Comparison of ENCODE assay signal across 3 fruit fly cellular contexts in genomic region chr3R:25335065-25335464, dm6.
TF ChIP-seq lines count a peak whose summit lies in the region.

Gene CG10669, minus strand, starts transcription at chr3R:25335243.
Gene CG11902, plus strand, starts transcription at chr3R:25335257.

- TF ChIP-seq CTCF in whole organism, embryonic (GFP tag; optimal IDR thresholded peaks at IDR 0.05; lab: Kevin White, UChicago), result no peak

TF ChIP-seq in whole organism, adult, 20 proteins besides CTCF, POLR2A, EP300 and RAD21:
- TF ChIP-seq toe (GFP tag; optimal IDR thresholded peaks at IDR 0.05; lab: Kevin White, UChicago) (no peak), CG11617 (GFP tag; optimal IDR thresholded peaks at IDR 0.05; lab: Kevin White, UChicago) (no peak), Mnt (GFP tag; optimal IDR thresholded peaks at IDR 0.05; lab: Kevin White, UChicago) (peak; percentile 12), CG1620 (GFP tag; optimal IDR thresholded peaks at IDR 0.05; lab: Kevin White, UChicago) (no peak), Hr96 (GFP tag; optimal IDR thresholded peaks at IDR 0.05; lab: Kevin White, UChicago) (no peak), ovo (GFP tag; optimal IDR thresholded peaks at IDR 0.05; lab: Kevin White, UChicago) (no peak), bab1 (GFP tag; optimal IDR thresholded peaks at IDR 0.05; lab: Kevin White, UChicago) (peak; percentile 67)

TF ChIP-seq in whole organism, embryonic, 481 proteins besides CTCF, POLR2A, EP300 and RAD21 (continues in another document):
- TF ChIP-seq vnd (GFP tag; IDR thresholded peaks at IDR 0.05; lab: Robert Waterston, UW; ENCODE audit: partially characterized antibody) (no peak), crp (GFP tag; optimal IDR thresholded peaks at IDR 0.05; lab: Kevin White, UChicago) (peak; percentile 86 to 98), CG10431 (GFP tag; optimal IDR thresholded peaks at IDR 0.05; lab: Kevin White, UChicago) (no peak), org-1 (GFP tag; optimal IDR thresholded peaks at IDR 0.05; lab: Kevin White, UChicago) (no peak), ATbp (GFP tag; optimal IDR thresholded peaks at IDR 0.05; lab: Kevin White, UChicago) (no peak), schlank (tag; optimal IDR thresholded peaks at IDR 0.05; lab: Kevin White, UChicago) (no peak), scrt (GFP tag; optimal IDR thresholded peaks at IDR 0.05; lab: Kevin White, UChicago) (peak; percentile 23), Sin3A (optimal IDR thresholded peaks at IDR 0.05; lab: Kevin White, UChicago) (peak; percentile 3), CG15514 (GFP tag; optimal IDR thresholded peaks at IDR 0.05; lab: Kevin White, UChicago) (no peak), ara (GFP tag; IDR thresholded peaks at IDR 0.05; lab: Robert Waterston, UW) (no peak), CG6683 (GFP tag; optimal IDR thresholded peaks at IDR 0.05; lab: Kevin White, UChicago) (no peak), luna (GFP tag; optimal IDR thresholded peaks at IDR 0.05; lab: Kevin White, UChicago) (no peak), chinmo (GFP tag; IDR thresholded peaks at IDR 0.05; lab: Robert Waterston, UW; ENCODE audit: partially characterized antibody) (peak; percentile 50; the same call in 1 of the 4 replicates), HLH4C (GFP tag; IDR thresholded peaks at IDR 0.05; lab: Robert Waterston, UW; ENCODE audit: partially characterized antibody) (no peak), CG2678 (tag; optimal IDR thresholded peaks at IDR 0.05; lab: Kevin White, UChicago) (no peak), CG9797 (GFP tag; optimal IDR thresholded peaks at IDR 0.05; lab: Kevin White, UChicago) (peak; percentile 60), Elba2 (GFP tag; optimal IDR thresholded peaks at IDR 0.05; lab: Kevin White, UChicago) (peak; percentile 18), CG34224 (GFP tag; IDR thresholded peaks at IDR 0.05; lab: Robert Waterston, UW; ENCODE audit: partially characterized antibody) (no peak), gfzf (GFP tag; optimal IDR thresholded peaks at IDR 0.05; lab: Kevin White, UChicago) (peak; percentile 47), gcm (GFP tag; optimal IDR thresholded peaks at IDR 0.05; lab: Kevin White, UChicago) (no peak), fd96Cb (tag; optimal IDR thresholded peaks at IDR 0.05; lab: Kevin White, UChicago) (no peak), pzg (GFP tag; optimal IDR thresholded peaks at IDR 0.05; lab: Kevin White, UChicago) (peak; percentile 40), CG43689 (GFP tag; IDR thresholded peaks at IDR 0.05; lab: Robert Waterston, UW) (no peak), CG7556 (GFP tag; optimal IDR thresholded peaks at IDR 0.05; lab: Kevin White, UChicago) (no peak), slou (GFP tag; optimal IDR thresholded peaks at IDR 0.05; lab: Kevin White, UChicago) (no peak), CG13287 (GFP tag; IDR thresholded peaks at IDR 0.05; lab: Robert Waterston, UW; ENCODE audit: partially characterized antibody) (peak; percentile 26; the same call in 1 of the 2 replicates), Nf-YB (GFP tag; optimal IDR thresholded peaks at IDR 0.05; lab: Kevin White, UChicago) (no peak), unc-4 (GFP tag; IDR thresholded peaks at IDR 0.05; lab: Robert Waterston, UW; ENCODE audit: partially characterized antibody) (0 out of 2 replicates have a peak, but pooled peaks have one; percentile 14), MESR4 (GFP tag; optimal IDR thresholded peaks at IDR 0.05; lab: Kevin White, UChicago) (peak; percentile 39), Hmx (GFP tag; optimal IDR thresholded peaks at IDR 0.05; lab: Kevin White, UChicago) (no peak), CG4617 (GFP tag; optimal IDR thresholded peaks at IDR 0.05; lab: Kevin White, UChicago; ENCODE audit: borderline replicate concordance) (peak; percentile 29), stwl (tag; optimal IDR thresholded peaks at IDR 0.05; lab: Kevin White, UChicago) (peak; percentile 76), Dll (GFP tag; IDR thresholded peaks at IDR 0.05; lab: Robert Waterston, UW; ENCODE audit: partially characterized antibody) (0 out of 4 replicates have a peak, but pooled peaks have one; percentile 31), sna (GFP tag; IDR thresholded peaks at IDR 0.05; lab: Robert Waterston, UW; ENCODE audit: partially characterized antibody) (peak; percentile 41; the same call in 1 of the 2 replicates), bigmax (GFP tag; optimal IDR thresholded peaks at IDR 0.05; lab: Kevin White, UChicago) (peak; percentile 3), mirr (GFP tag; optimal IDR thresholded peaks at IDR 0.05; lab: Kevin White, UChicago) (no peak), ci (GFP tag; IDR thresholded peaks at IDR 0.05; lab: Robert Waterston, UW) (0 out of 3 replicates have a peak, but pooled peaks have one; percentile 9), bowl (GFP tag; IDR thresholded peaks at IDR 0.05; lab: Robert Waterston, UW) (no peak), Tbp (GFP tag; optimal IDR thresholded peaks at IDR 0.05; lab: Kevin White, UChicago) (no peak)

TF ChIP-seq in whole organism, wandering third instar larva, 38 proteins besides CTCF, POLR2A, EP300 and RAD21:
- TF ChIP-seq Vsx2 (GFP tag; optimal IDR thresholded peaks at IDR 0.05; lab: Kevin White, UChicago; ENCODE audit: partially characterized antibody), result no peak
- peak; percentile 18 for TF ChIP-seq Hr83 (GFP tag; optimal IDR thresholded peaks at IDR 0.05; lab: Kevin White, UChicago; ENCODE audit: poor library complexity, severe bottlenecking)
- no peak for TF ChIP-seq jim (GFP tag; optimal IDR thresholded peaks at IDR 0.05; lab: Kevin White, UChicago)
